Fruit fly (Drosophila melanogaster) whole organism, wandering third instar larva: Measurements from ENCODE around the gene H2.0.

Experiments used
- Rel ChIP-seq, 2 experiments: fragments of 200-800 bp; sonication (Bioruptor generic) in 1 of 2; optimal IDR thresholded peaks; 2 replicates in 1 of 2; 3 replicates in 1 of 2; lab custom pipeline; 2016 to 2019; ENCODE audit warnings: mild to moderate bottlenecking in 2 of 2, missing biosample characterization in 2 of 2, missing genetic modification characterization in 2 of 2, moderate library complexity in 1 of 2
- Vsx2 ChIP-seq: fragments of 200-300, 225-300 bp; sonication (Bioruptor generic); optimal IDR thresholded peaks from 2 replicates; lab custom pipeline; 2018; ENCODE audit warnings: missing biosample characterization, missing genetic modification characterization; ENCODE audit not compliant: partially characterized antibody
- ey ChIP-seq: fragments of 200-800 bp; sonication (Bioruptor generic); optimal IDR thresholded peaks from 2 replicates; lab custom pipeline; 2016; ENCODE audit warnings: missing biosample characterization, missing genetic modification characterization

dm6 chr2L:6019352-6020131, at the start of gene H2.0:
- TF ChIP-seq Rel (GFP tag; optimal IDR thresholded peaks at IDR 0.05; lab: Kevin White, UChicago): no peak
- TF ChIP-seq Rel (tag; optimal IDR thresholded peaks at IDR 0.05; lab: Kevin White, UChicago): no peak
- no peak for TF ChIP-seq Vsx2 (GFP tag; lab: Kevin White, UChicago)
- peak; percentile 47 for TF ChIP-seq ey
